Worm (Caenorhabditis elegans) whole organism, L1 larva: ENCODE data around the gene sre-9.

Experiments used
- fkh-4 ChIP-seq: sonication (generic microtip); optimal IDR thresholded peaks from 2 replicates; lab custom pipeline; 2016; ENCODE audit warnings: missing compliant biosample characterization, missing genetic modification characterization, borderline replicate concordance
- mef-2 ChIP-seq: fragments of 150-350 bp; optimal IDR thresholded peaks from 2 replicates; lab custom pipeline; 2014; ENCODE audit warnings: missing biosample characterization, missing genetic modification characterization
- nhr-20 ChIP-seq: sonication (generic microtip); optimal IDR thresholded peaks from 2 replicates; lab custom pipeline; 2016; ENCODE audit warnings: mild to moderate bottlenecking, missing genetic modification characterization, missing compliant biosample characterization
- sptf-1 ChIP-seq: fragments of 150-350 bp; optimal IDR thresholded peaks from 2 replicates; lab custom pipeline; 2014; ENCODE audit warnings: missing biosample characterization, missing genetic modification characterization
- unc-30 ChIP-seq: sonication (generic microtip); optimal IDR thresholded peaks from 2 replicates; lab custom pipeline; 2017; ENCODE audit warnings: missing biosample characterization, missing genetic modification characterization

ce11 chrV:3878223-3878622, 16.5 kb upstream of the sre-9 start, which contains the start of gene nhr-159:
- TF ChIP-seq sptf-1 (tag; lab: Kevin White, UChicago) (no peak), unc-30 (tag; lab: Kevin White, UChicago) (no peak), mef-2 (tag; lab: Kevin White, UChicago) (no peak), fkh-4 (tag; lab: Kevin White, UChicago) (no peak), nhr-20 (tag; lab: Kevin White, UChicago) (no peak)
